Fruit fly (Drosophila melanogaster) whole organism, wandering third instar larva: ENCODE data around the gene CG33258.
A peak's percentile ranks its signal among the peaks of the same experiment; 100 is the strongest.

Experiments
- CG32264 ChIP-seq: fragments of 200-800 bp; sonication (Bioruptor generic); optimal IDR thresholded peaks from 2 replicates; lab custom pipeline; 2016; ENCODE audit warnings: missing biosample characterization, missing genetic modification characterization
- CG9705 ChIP-seq: fragments of 200-800 bp; sonication (Bioruptor generic); optimal IDR thresholded peaks from 2 replicates; lab custom pipeline; 2018; ENCODE audit warnings: missing biosample characterization, mild to moderate bottlenecking, missing genetic modification characterization
- CrebA ChIP-seq: fragments of 200-800 bp; sonication (Bioruptor generic); optimal IDR thresholded peaks from 2 replicates; lab custom pipeline; 2016; ENCODE audit warnings: missing biosample characterization, mild to moderate bottlenecking, missing genetic modification characterization, borderline replicate concordance
- Dfd ChIP-seq: fragments of >200 bp; optimal IDR thresholded peaks from 2 replicates; lab custom pipeline; 2017; ENCODE audit warnings: missing biosample characterization, missing genetic modification characterization
- GATAd ChIP-seq: sonication (Bioruptor generic); optimal IDR thresholded peaks from 2 replicates; lab custom pipeline; 2016; ENCODE audit warnings: missing biosample characterization, missing genetic modification characterization
- HLH106 ChIP-seq: fragments of 200-800 bp; optimal IDR thresholded peaks from 3 replicates; lab custom pipeline; 2019; ENCODE audit warnings: missing biosample characterization, mild to moderate bottlenecking, missing genetic modification characterization, moderate library complexity
- Hnf4 ChIP-seq: fragments of 200-800 bp; sonication (Bioruptor generic); optimal IDR thresholded peaks from 2 replicates; lab custom pipeline; 2016; ENCODE audit warnings: missing biosample characterization, mild to moderate bottlenecking, missing genetic modification characterization
- Hr78 ChIP-seq: fragments of >200 bp; optimal IDR thresholded peaks from 2 replicates; lab custom pipeline; 2017; ENCODE audit warnings: missing biosample characterization, missing genetic modification characterization
- Hr83 ChIP-seq: fragments of 200-300 bp; sonication (Bioruptor generic); optimal IDR thresholded peaks from 2 replicates; lab custom pipeline; 2016; ENCODE audit warnings: missing biosample characterization, mild to moderate bottlenecking, missing genetic modification characterization, moderate library complexity; ENCODE audit not compliant: poor library complexity, severe bottlenecking
- Jra ChIP-seq: sonication (Bioruptor generic); optimal IDR thresholded peaks from 2 replicates; lab custom pipeline; 2016; ENCODE audit warnings: missing biosample characterization, missing genetic modification characterization
- Mio ChIP-seq: sonication (Bioruptor generic); optimal IDR thresholded peaks from 2 replicates; lab custom pipeline; 2016; ENCODE audit warnings: missing biosample characterization, missing genetic modification characterization
- Myc ChIP-seq: fragments of >200 bp; optimal IDR thresholded peaks from 2 replicates; lab custom pipeline; 2017
- N ChIP-seq: fragments of >200 bp; optimal IDR thresholded peaks from 2 replicates; lab custom pipeline; 2018; ENCODE audit warnings: missing biosample characterization, missing external identifiers, missing genetic modification characterization
- OdsH ChIP-seq: fragments of 200-800 bp; sonication (Bioruptor generic); optimal IDR thresholded peaks from 2 replicates; lab custom pipeline; 2016; ENCODE audit warnings: missing biosample characterization, mild to moderate bottlenecking, missing genetic modification characterization
- Rel ChIP-seq, 2 experiments: fragments of 200-800 bp; sonication (Bioruptor generic) in 1 of 2; optimal IDR thresholded peaks; 2 replicates in 1 of 2; 3 replicates in 1 of 2; lab custom pipeline; 2016 to 2019; ENCODE audit warnings: mild to moderate bottlenecking in 2 of 2, missing biosample characterization in 2 of 2, missing genetic modification characterization in 2 of 2, moderate library complexity in 1 of 2
- Sp1 ChIP-seq: fragments of 200-800 bp; sonication (Bioruptor generic); optimal IDR thresholded peaks from 3 replicates; lab custom pipeline; 2019; ENCODE audit warnings: missing biosample characterization, mild to moderate bottlenecking, missing genetic modification characterization, moderate library complexity
- Vsx2 ChIP-seq: fragments of 200-300, 225-300 bp; sonication (Bioruptor generic); optimal IDR thresholded peaks from 2 replicates; lab custom pipeline; 2018; ENCODE audit warnings: missing biosample characterization, missing genetic modification characterization; ENCODE audit not compliant: partially characterized antibody
- br ChIP-seq: fragments of 200-800 bp; sonication (Bioruptor generic); optimal IDR thresholded peaks from 2 replicates; lab custom pipeline; 2016; ENCODE audit warnings: missing biosample characterization, missing genetic modification characterization
- dl ChIP-seq, 2 experiments: fragments of 175-275, 200-275 bp in 1 of 2; fragments of 200-275 bp in 1 of 2; sonication (Bioruptor generic); optimal IDR thresholded peaks; lab custom pipeline; 2018; ENCODE audit warnings: mild to moderate bottlenecking in 2 of 2, missing biosample characterization in 2 of 2, missing genetic modification characterization in 2 of 2, moderate library complexity in 2 of 2; ENCODE audit not compliant: partially characterized antibody in 2 of 2, insufficient read depth in 1 of 2
- dmrt93B ChIP-seq: fragments of 200-800 bp; sonication (Bioruptor generic); optimal IDR thresholded peaks from 2 replicates; lab custom pipeline; 2018; ENCODE audit warnings: missing biosample characterization, mild to moderate bottlenecking, missing genetic modification characterization
- dsf ChIP-seq: sonication (Bioruptor generic); optimal IDR thresholded peaks from 2 replicates; lab custom pipeline; 2016; ENCODE audit warnings: missing biosample characterization, missing genetic modification characterization, borderline replicate concordance
- ey ChIP-seq: fragments of 200-800 bp; sonication (Bioruptor generic); optimal IDR thresholded peaks from 2 replicates; lab custom pipeline; 2016; ENCODE audit warnings: missing biosample characterization, missing genetic modification characterization
- foxo ChIP-seq, 2 experiments: fragments of 200-800 bp; sonication (Bioruptor generic); optimal IDR thresholded peaks; 2 replicates in 1 of 2; 3 replicates in 1 of 2; lab custom pipeline; 2016 to 2017; ENCODE audit warnings: missing biosample characterization in 2 of 2, missing genetic modification characterization in 2 of 2
- fru ChIP-seq: fragments of 200-800 bp; sonication (Bioruptor generic); optimal IDR thresholded peaks from 3 replicates; lab custom pipeline; 2016; ENCODE audit warnings: missing biosample characterization, mild to moderate bottlenecking, missing genetic modification characterization
- h ChIP-seq: fragments of 200-800 bp; sonication (Bioruptor generic); optimal IDR thresholded peaks from 3 replicates; lab custom pipeline; 2016; ENCODE audit warnings: missing biosample characterization, mild to moderate bottlenecking, missing genetic modification characterization
- jim ChIP-seq: fragments of 175-275, 200-325 bp; sonication (Bioruptor generic); optimal IDR thresholded peaks from 2 replicates; lab custom pipeline; 2016; ENCODE audit warnings: missing biosample characterization, mild to moderate bottlenecking, missing genetic modification characterization
- lola ChIP-seq: fragments of >200 bp; optimal IDR thresholded peaks from 2 replicates; lab custom pipeline; 2017; ENCODE audit warnings: missing biosample characterization, missing genetic modification characterization
- pan ChIP-seq: fragments of >200 bp; optimal IDR thresholded peaks from 2 replicates; lab custom pipeline; 2017
- psq ChIP-seq: fragments of 200-800 bp; sonication (Bioruptor generic); optimal IDR thresholded peaks from 3 replicates; lab custom pipeline; 2017; ENCODE audit warnings: missing biosample characterization, mild to moderate bottlenecking, missing genetic modification characterization, moderate library complexity
- rgr ChIP-seq: fragments of 200-800 bp; sonication (Bioruptor generic); optimal IDR thresholded peaks from 3 replicates; lab custom pipeline; 2016; ENCODE audit warnings: missing biosample characterization, mild to moderate bottlenecking, missing genetic modification characterization
- sage ChIP-seq: fragments of 200-800 bp; sonication (Bioruptor generic); optimal IDR thresholded peaks from 2 replicates; lab custom pipeline; 2016; ENCODE audit warnings: missing biosample characterization, mild to moderate bottlenecking, missing genetic modification characterization
- sv ChIP-seq: fragments of 200-800 bp; sonication (Bioruptor generic); optimal IDR thresholded peaks from 3 replicates; lab custom pipeline; 2016; ENCODE audit warnings: missing biosample characterization, missing genetic modification characterization
- tai ChIP-seq: sonication (Bioruptor generic); optimal IDR thresholded peaks from 2 replicates; lab custom pipeline; 2016; ENCODE audit warnings: missing biosample characterization, missing genetic modification characterization
- woc ChIP-seq: sonication (Bioruptor generic); optimal IDR thresholded peaks from 2 replicates; lab custom pipeline; 2016; ENCODE audit warnings: missing biosample characterization, mild to moderate bottlenecking, missing genetic modification characterization

The CG33258 gene

DNA sequence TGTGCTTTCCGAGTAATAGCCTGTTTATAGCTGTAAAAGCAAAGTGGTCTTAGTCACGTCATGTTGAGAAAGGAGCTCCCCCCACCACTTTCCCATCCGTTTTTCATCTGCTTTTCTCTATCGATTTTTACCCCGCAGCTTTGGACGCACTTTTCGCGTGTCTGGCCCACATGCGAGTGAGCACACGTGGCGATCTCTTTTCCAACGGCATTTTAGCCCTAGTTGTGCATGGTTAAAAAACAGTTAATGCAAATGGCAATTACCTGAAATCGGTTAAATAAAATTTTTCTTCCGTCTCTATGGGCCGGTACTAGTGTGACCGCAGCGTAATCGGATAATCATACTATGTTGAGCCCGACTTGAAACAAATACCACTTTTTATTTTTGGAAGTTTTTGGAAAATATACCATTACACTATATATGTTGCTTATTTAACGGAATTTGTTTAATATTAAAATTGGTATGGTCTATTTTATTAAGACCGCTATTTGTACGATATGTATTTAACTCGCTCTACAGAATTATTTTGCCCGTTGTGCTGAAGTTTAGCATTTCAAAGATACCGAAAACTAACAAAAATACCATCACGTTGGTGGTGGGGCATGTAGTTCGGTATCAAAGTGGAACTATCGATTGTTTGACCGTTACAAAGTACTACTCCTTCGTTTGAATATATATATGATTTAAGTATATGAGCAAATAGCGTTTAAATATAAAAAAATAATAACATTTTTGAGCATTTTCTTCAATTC is 29.9 kb downstream of the CG33258 start, which contains the start of gene Zn72D:
Zn72D (minus strand) TSS at position 558 of the 752 bp plus-strand sequence.
- TF ChIP-seq ey (GFP tag; lab: Kevin White, UChicago): no peak
- TF ChIP-seq CrebA: no peak
- no peak for TF ChIP-seq Vsx2
- TF ChIP-seq rgr (GFP tag; lab: Kevin White, UChicago): peak; percentile 6

DNA sequence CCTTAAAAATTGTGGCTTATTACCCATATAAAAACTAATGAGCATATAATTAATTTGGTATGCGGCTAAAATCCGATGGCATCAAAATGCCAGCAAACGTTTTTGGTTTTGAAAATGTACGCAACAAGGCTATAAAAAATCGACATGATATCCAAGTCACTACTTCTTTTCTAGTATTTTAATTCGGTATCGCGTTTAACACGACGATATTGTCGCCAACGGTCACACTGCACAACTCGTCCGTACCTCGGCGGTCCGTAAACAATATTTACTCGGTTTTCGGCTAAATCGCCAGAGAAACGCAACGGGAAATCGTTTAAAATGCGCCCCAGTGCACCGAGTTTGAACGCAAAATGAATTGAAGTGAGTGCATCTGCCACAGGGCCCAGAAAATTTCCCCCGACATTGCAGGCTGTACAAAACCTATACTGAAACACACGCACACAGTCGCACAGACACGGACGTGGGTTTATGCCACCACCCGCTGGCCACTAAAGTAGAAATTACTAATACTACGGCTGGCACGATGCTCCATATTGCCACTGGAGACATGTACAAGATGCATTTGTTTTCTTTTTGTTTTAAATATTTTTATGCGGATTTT is 30.8 kb downstream of the CG33258 start, which contains the start of gene Taf4:
Taf4 (plus strand) TSS at position 210 of the 604 bp plus-strand sequence.
- no peak for TF ChIP-seq tai
- no peak for TF ChIP-seq lola (GFP tag; lab: Kevin White, UChicago)
- TF ChIP-seq, all 38 proteins: peak for 0

DNA sequence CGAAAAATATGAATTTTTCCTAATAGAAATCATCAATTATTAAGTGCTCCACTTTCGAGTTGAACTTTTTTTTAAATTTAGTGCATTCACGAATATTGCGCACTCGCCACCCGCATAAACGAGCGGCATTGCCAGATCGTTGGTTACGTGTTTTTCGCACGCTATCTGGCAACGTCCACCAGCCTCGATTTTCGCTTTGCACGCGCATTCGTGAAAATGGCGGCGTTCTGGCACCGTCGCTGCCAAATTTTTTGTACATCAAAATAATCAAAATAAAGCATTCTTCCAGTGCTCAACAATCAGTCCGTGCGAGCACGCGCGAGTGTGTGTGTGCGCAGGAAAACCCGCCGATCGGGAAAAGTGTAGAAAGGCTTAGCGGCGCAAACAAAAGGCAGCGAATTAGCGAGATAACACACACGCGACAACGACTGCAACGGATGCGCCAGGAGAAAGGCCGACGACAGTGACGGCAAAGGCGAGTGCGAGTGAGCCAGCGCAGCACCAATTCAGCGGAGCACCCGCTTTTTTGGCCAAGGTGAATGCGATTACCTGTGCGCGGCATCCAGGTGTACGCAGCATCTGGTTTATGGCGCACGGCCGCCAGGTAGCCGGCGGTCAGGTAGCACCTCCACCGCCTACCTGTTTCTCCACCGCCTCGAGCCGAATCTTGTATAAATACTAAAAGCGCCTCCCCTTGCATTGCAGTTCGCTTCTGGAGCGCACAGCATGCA is 31.4 kb downstream of the CG33258 start:
- no peak for TF ChIP-seq Rel (GFP tag; optimal IDR thresholded peaks at IDR 0.05; lab: Kevin White, UChicago)
- TF ChIP-seq Rel (tag; optimal IDR thresholded peaks at IDR 0.05; lab: Kevin White, UChicago): peak; percentile 44
- no peak for TF ChIP-seq Dfd (GFP tag; lab: Kevin White, UChicago)
- TF ChIP-seq Jra (GFP tag; lab: Kevin White, UChicago): peak; percentile 82
- TF ChIP-seq psq: peak; percentile 96
- TF ChIP-seq ey (GFP tag; lab: Kevin White, UChicago): peak; percentile 92
- peak; percentile 84 for TF ChIP-seq HLH106 (tag; lab: Kevin White, UChicago)
- TF ChIP-seq N (GFP tag; lab: Kevin White, UChicago): no peak
- TF ChIP-seq jim (GFP tag; lab: Kevin White, UChicago): no peak
- TF ChIP-seq OdsH (GFP tag; lab: Kevin White, UChicago): peak; percentile 92
- peak; percentile 73 for TF ChIP-seq Hr83 (GFP tag; lab: Kevin White, UChicago)
- TF ChIP-seq CG9705 (GFP tag; lab: Kevin White, UChicago): peak; percentile 80
- no peak for TF ChIP-seq dmrt93B
- peak; percentile 50 to 93 for TF ChIP-seq foxo (GFP tag; optimal IDR thresholded peaks at IDR 0.05; lab: Kevin White, UChicago)
- TF ChIP-seq Hnf4: peak; percentile 86
- TF ChIP-seq h (GFP tag; lab: Kevin White, UChicago): peak; percentile 96
- no peak for TF ChIP-seq dl (GFP tag; optimal IDR thresholded peaks at IDR 0.05; lab: Kevin White, UChicago; ENCODE audit: insufficient read depth in 1 of 2, partially characterized antibody in 2 of 2)
- peak; percentile 88 for TF ChIP-seq sv (GFP tag; lab: Kevin White, UChicago)
- no peak for TF ChIP-seq pan (lab: Kevin White, UChicago)
- TF ChIP-seq GATAd (GFP tag; lab: Kevin White, UChicago): peak; percentile 39
- TF ChIP-seq Myc (lab: Kevin White, UChicago): no peak
- no peak for TF ChIP-seq Hr78 (GFP tag; lab: Kevin White, UChicago)
- TF ChIP-seq rgr (GFP tag; lab: Kevin White, UChicago): peak; percentile 92
- peak; percentile 77 for TF ChIP-seq CG32264
- TF ChIP-seq fru (GFP tag; lab: Kevin White, UChicago): peak; percentile 93
- peak; percentile 61 for TF ChIP-seq Mio (GFP tag; lab: Kevin White, UChicago)
- TF ChIP-seq dsf (GFP tag; lab: Kevin White, UChicago): peak; percentile 84
- TF ChIP-seq Vsx2: no peak
- peak; percentile 94 for TF ChIP-seq woc (GFP tag; lab: Kevin White, UChicago)
- peak; percentile 90 for TF ChIP-seq br (GFP tag; lab: Kevin White, UChicago)
- peak; percentile 84 for TF ChIP-seq Sp1
- TF ChIP-seq sage: peak; percentile 74
